Fruit fly (Drosophila melanogaster) whole organism, embryonic: ENCODE data around the gene kraken.

ENCODE experiments used
- BEAF-32 ChIP-seq: fragments of 200-800 bp; sonication (Bioruptor generic); optimal IDR thresholded peaks from 3 replicates; lab custom pipeline; 2017; ENCODE audit warnings: missing biosample characterization, missing genetic modification characterization, mild to moderate bottlenecking, moderate library complexity, missing genetic modification reagents
- C15 ChIP-seq: fragments of 200-800 bp; sonication (Bioruptor generic); IDR thresholded peaks from 3 replicates; pipeline ENCODE4 v1.3.6; 2022; ENCODE audit warnings: missing biosample characterization, missing genetic modification characterization
- CG10274 ChIP-seq: fragments of 200-800 bp; sonication (Bioruptor generic); optimal IDR thresholded peaks from 3 replicates; lab custom pipeline; 2017; ENCODE audit warnings: missing biosample characterization, mild to moderate bottlenecking, missing genetic modification characterization
- CG12219 ChIP-seq: fragments of 200-800 bp; sonication (Bioruptor generic); optimal IDR thresholded peaks from 3 replicates; lab custom pipeline; 2018; ENCODE audit warnings: missing biosample characterization, mild to moderate bottlenecking, missing genetic modification characterization
- CG12942 ChIP-seq: fragments of 200-800 bp; sonication (Bioruptor generic); optimal IDR thresholded peaks from 3 replicates; lab custom pipeline; 2016; ENCODE audit warnings: missing biosample characterization, missing genetic modification characterization
- CG13123 ChIP-seq: fragments of 200-800 bp; sonication (Bioruptor generic); optimal IDR thresholded peaks from 2 replicates; lab custom pipeline; 2016; ENCODE audit warnings: missing biosample characterization, missing genetic modification characterization
- CG13296 ChIP-seq: fragments of 200-800 bp; sonication (Bioruptor generic); optimal IDR thresholded peaks from 3 replicates; lab custom pipeline; 2018; ENCODE audit warnings: missing biosample characterization, mild to moderate bottlenecking, missing genetic modification characterization
- CG15696 ChIP-seq: fragments of 200-800 bp; sonication (Bioruptor generic); optimal IDR thresholded peaks from 2 replicates; lab custom pipeline; 2019; ENCODE audit warnings: missing biosample characterization, mild to moderate bottlenecking, missing genetic modification characterization, moderate library complexity
- CG17802 ChIP-seq: fragments of 200-800 bp; sonication (Bioruptor generic); optimal IDR thresholded peaks from 2 replicates; lab custom pipeline; 2018; ENCODE audit warnings: missing biosample characterization, mild to moderate bottlenecking, missing genetic modification characterization, moderate library complexity
- CG18476 ChIP-seq: fragments of 200-800 bp; sonication (Bioruptor generic); optimal IDR thresholded peaks from 2 replicates; lab custom pipeline; 2016; ENCODE audit warnings: missing biosample characterization, mild to moderate bottlenecking, missing genetic modification characterization
- CG30020 ChIP-seq: fragments of 200-800 bp; optimal IDR thresholded peaks from 2 replicates; lab custom pipeline; 2019; ENCODE audit warnings: missing biosample characterization, mild to moderate bottlenecking, missing genetic modification characterization, moderate library complexity
- CG32772 ChIP-seq: fragments of 200-800 bp; sonication (Bioruptor generic); IDR thresholded peaks from 2 replicates; pipeline ENCODE4 v1.3.6; 2022; ENCODE audit warnings: missing biosample characterization, missing genetic modification characterization
- CG4707 ChIP-seq: fragments of 200-800 bp; sonication (Bioruptor generic); optimal IDR thresholded peaks from 2 replicates; lab custom pipeline; 2018; ENCODE audit warnings: missing biosample characterization, mild to moderate bottlenecking, missing genetic modification characterization, moderate library complexity
- CG6765 ChIP-seq: fragments of 200-800 bp; sonication (Bioruptor generic); optimal IDR thresholded peaks from 3 replicates; lab custom pipeline; 2017; ENCODE audit warnings: missing biosample characterization, mild to moderate bottlenecking, missing genetic modification characterization
- CG7556 ChIP-seq: fragments of 200-800 bp; sonication (Bioruptor generic); optimal IDR thresholded peaks from 2 replicates; lab custom pipeline; 2017; ENCODE audit warnings: missing biosample characterization, mild to moderate bottlenecking, missing genetic modification characterization
- CG7786 ChIP-seq: fragments of 200-800 bp; sonication (Bioruptor generic); optimal IDR thresholded peaks from 2 replicates; lab custom pipeline; 2016; ENCODE audit warnings: missing biosample characterization, missing genetic modification characterization
- CG8290 ChIP-seq, 3 experiments: fragments of 200-800 bp; sonication (Bioruptor generic); optimal IDR thresholded peaks; 2 replicates each; lab custom pipeline; 2016 to 2019; ENCODE audit warnings: missing biosample characterization in 3 of 3, missing genetic modification characterization in 3 of 3, mild to moderate bottlenecking in 2 of 3, moderate library complexity in 1 of 3
- CHES-1-like ChIP-seq: fragments of 200-800 bp; sonication (Bioruptor generic); optimal IDR thresholded peaks from 2 replicates; lab custom pipeline; 2016; ENCODE audit warnings: missing biosample characterization, missing genetic modification characterization
- Camta ChIP-seq: fragments of 200-800 bp; sonication (Bioruptor generic); optimal IDR thresholded peaks from 2 replicates; lab custom pipeline; 2016; ENCODE audit warnings: missing biosample characterization, missing genetic modification characterization
- E2f2 ChIP-seq: fragments of 200-800 bp; sonication (Bioruptor generic); IDR thresholded peaks from 2 replicates; pipeline ENCODE4 v1.3.6; 2022; ENCODE audit warnings: missing biosample characterization, missing genetic modification characterization
- Ets65A ChIP-seq: fragments of 200-800 bp; sonication (Bioruptor generic); peaks from one replicate; lab custom pipeline; 2016; ENCODE audit warnings: missing biosample characterization, missing genetic modification characterization
- Fer3 ChIP-seq: fragments of 200-800 bp; sonication (Bioruptor generic); optimal IDR thresholded peaks from 2 replicates; lab custom pipeline; 2018; ENCODE audit warnings: missing biosample characterization, mild to moderate bottlenecking, missing genetic modification characterization, moderate library complexity
- Gug ChIP-seq: fragments of 200-800 bp; sonication (Bioruptor generic); IDR thresholded peaks from 4 replicates; pipeline ENCODE4 v1.3.6; 2022; ENCODE audit warnings: missing biosample characterization, missing genetic modification characterization
- HLHmδ ChIP-seq: fragments of 200-800 bp; sonication (Bioruptor generic); optimal IDR thresholded peaks from 2 replicates; lab custom pipeline; 2018; ENCODE audit warnings: missing biosample characterization, mild to moderate bottlenecking, missing genetic modification characterization, moderate library complexity
- Hmr ChIP-seq: fragments of 200-800 bp; sonication (Bioruptor generic); optimal IDR thresholded peaks from 3 replicates; lab custom pipeline; 2017; ENCODE audit warnings: mild to moderate bottlenecking, missing biosample characterization, missing genetic modification reagents, missing genetic modification characterization
- Lhr ChIP-seq: fragments of 200-800 bp; sonication (Bioruptor generic); optimal IDR thresholded peaks from 3 replicates; lab custom pipeline; 2017; ENCODE audit warnings: mild to moderate bottlenecking, missing biosample characterization, missing genetic modification reagents, missing genetic modification characterization
- MESR4 ChIP-seq: fragments of 200-800 bp; sonication (Bioruptor generic); optimal IDR thresholded peaks from 2 replicates; lab custom pipeline; 2018; ENCODE audit warnings: missing biosample characterization, mild to moderate bottlenecking, missing genetic modification characterization, moderate library complexity
- NC2β ChIP-seq: fragments of 200-800 bp; sonication (Bioruptor generic); optimal IDR thresholded peaks from 2 replicates; lab custom pipeline; 2016; ENCODE audit warnings: missing biosample characterization, missing genetic modification characterization
- Neu2 ChIP-seq: fragments of 200-800 bp; sonication (Bioruptor generic); optimal IDR thresholded peaks from 3 replicates; lab custom pipeline; 2016; ENCODE audit warnings: missing biosample characterization, missing genetic modification characterization, borderline replicate concordance
- Oaz ChIP-seq: fragments of 200-800 bp; sonication (Bioruptor generic); IDR thresholded peaks from 2 replicates; pipeline ENCODE4 v1.3.6; 2022; ENCODE audit warnings: missing biosample characterization, missing genetic modification characterization
- Rfx ChIP-seq: fragments of 200-800 bp; sonication (Bioruptor generic); IDR thresholded peaks from 2 replicates; pipeline ENCODE4 v1.3.6; 2022; ENCODE audit warnings: missing biosample characterization, missing genetic modification characterization
- Sry-β ChIP-seq: fragments of 200-800 bp; sonication (Bioruptor generic); optimal IDR thresholded peaks from 2 replicates; lab custom pipeline; 2018; ENCODE audit warnings: missing biosample characterization, mild to moderate bottlenecking, missing genetic modification characterization, moderate library complexity
- Vsx1 ChIP-seq: fragments of 200-800 bp; sonication (Bioruptor generic); optimal IDR thresholded peaks from 2 replicates; lab custom pipeline; 2017; ENCODE audit warnings: missing biosample characterization, mild to moderate bottlenecking, missing genetic modification characterization, missing genetic modification reagents
- abd-A ChIP-seq: fragments of 200-800 bp; sonication (Bioruptor generic); optimal IDR thresholded peaks from 3 replicates; lab custom pipeline; 2019; ENCODE audit warnings: missing biosample characterization, mild to moderate bottlenecking, missing genetic modification characterization, moderate library complexity
- al ChIP-seq: fragments of 200-800 bp; sonication (Bioruptor generic); IDR thresholded peaks from 2 replicates; pipeline ENCODE4 v1.3.6; 2022; ENCODE audit warnings: missing biosample characterization, missing genetic modification characterization
- ase ChIP-seq: fragments of 200-800 bp; sonication (Bioruptor generic); IDR thresholded peaks from 3 replicates; pipeline ENCODE4 v1.3.6; 2022; ENCODE audit warnings: missing biosample characterization, missing genetic modification characterization
- bab2 ChIP-seq: fragments of 200-800 bp; sonication (Bioruptor generic); optimal IDR thresholded peaks from 2 replicates; lab custom pipeline; 2016; ENCODE audit warnings: missing biosample characterization, missing genetic modification characterization
- br ChIP-seq: fragments of >200 bp; optimal IDR thresholded peaks from 2 replicates; lab custom pipeline; 2017
- bsh ChIP-seq, 2 experiments: fragments of 200-800 bp; sonication (Bioruptor generic); optimal IDR thresholded peaks; 2 replicates each; lab custom pipeline; 2017 to 2018; ENCODE audit warnings: mild to moderate bottlenecking in 2 of 2, missing biosample characterization in 2 of 2, missing genetic modification characterization in 2 of 2, moderate library complexity in 1 of 2
- chn ChIP-seq: fragments of 200-800 bp; sonication (Bioruptor generic); optimal IDR thresholded peaks from 2 replicates; lab custom pipeline; 2016; ENCODE audit warnings: missing biosample characterization, missing genetic modification characterization
- disco-r ChIP-seq: fragments of 200-800 bp; sonication (Bioruptor generic); optimal IDR thresholded peaks from 2 replicates; lab custom pipeline; 2016; ENCODE audit warnings: missing biosample characterization, missing genetic modification characterization
- ftz-f1 ChIP-seq: fragments of 200-800 bp; sonication (Bioruptor generic); optimal IDR thresholded peaks from 2 replicates; lab custom pipeline; 2016; ENCODE audit warnings: missing biosample characterization, missing genetic modification characterization
- lilli ChIP-seq: fragments of 200-800 bp; sonication (Bioruptor generic); optimal IDR thresholded peaks from 3 replicates; lab custom pipeline; 2016; ENCODE audit warnings: missing biosample characterization, missing genetic modification characterization
- lola ChIP-seq, 3 experiments: fragments of >200 bp in 2 of 3; fragments of 200-800 bp in 1 of 3; sonication (Bioruptor generic) in 1 of 3; optimal IDR thresholded peaks; 2 replicates each; lab custom pipeline; 2017 to 2019; ENCODE audit warnings: missing biosample characterization in 3 of 3, missing genetic modification characterization in 3 of 3, mild to moderate bottlenecking in 1 of 3, moderate library complexity in 1 of 3
- nerfin-1 ChIP-seq: fragments of 200-800 bp; sonication (Bioruptor generic); optimal IDR thresholded peaks from 3 replicates; lab custom pipeline; 2019; ENCODE audit warnings: missing biosample characterization, mild to moderate bottlenecking, missing genetic modification characterization, moderate library complexity
- nerfin-2 ChIP-seq: fragments of 200-800 bp; sonication (Bioruptor generic); IDR thresholded peaks from 2 replicates; pipeline ENCODE4 v1.3.6; 2022; ENCODE audit warnings: missing biosample characterization, missing genetic modification characterization; ENCODE audit not compliant: partially characterized antibody
- pum ChIP-seq: fragments of 200-800 bp; sonication (Bioruptor generic); optimal IDR thresholded peaks from 2 replicates; lab custom pipeline; 2016; ENCODE audit warnings: missing biosample characterization, missing genetic modification characterization
- shn ChIP-seq: fragments of 200-800 bp; sonication (Bioruptor generic); optimal IDR thresholded peaks from 3 replicates; lab custom pipeline; 2016; ENCODE audit warnings: missing biosample characterization, missing genetic modification characterization
- sob ChIP-seq: fragments of 200-800 bp; sonication (Bioruptor generic); IDR thresholded peaks from 2 replicates; pipeline ENCODE4 v1.3.6; 2022; ENCODE audit warnings: missing biosample characterization, missing genetic modification characterization
- tap ChIP-seq: fragments of 200-800 bp; optimal IDR thresholded peaks from 3 replicates; lab custom pipeline; 2019; ENCODE audit warnings: missing biosample characterization, mild to moderate bottlenecking, missing genetic modification characterization, moderate library complexity
- zfh2 ChIP-seq: fragments of 200-800 bp; sonication (Bioruptor generic); optimal IDR thresholded peaks from 2 replicates; lab custom pipeline; 2016; ENCODE audit warnings: missing biosample characterization, missing genetic modification characterization

The kraken gene

DNA sequence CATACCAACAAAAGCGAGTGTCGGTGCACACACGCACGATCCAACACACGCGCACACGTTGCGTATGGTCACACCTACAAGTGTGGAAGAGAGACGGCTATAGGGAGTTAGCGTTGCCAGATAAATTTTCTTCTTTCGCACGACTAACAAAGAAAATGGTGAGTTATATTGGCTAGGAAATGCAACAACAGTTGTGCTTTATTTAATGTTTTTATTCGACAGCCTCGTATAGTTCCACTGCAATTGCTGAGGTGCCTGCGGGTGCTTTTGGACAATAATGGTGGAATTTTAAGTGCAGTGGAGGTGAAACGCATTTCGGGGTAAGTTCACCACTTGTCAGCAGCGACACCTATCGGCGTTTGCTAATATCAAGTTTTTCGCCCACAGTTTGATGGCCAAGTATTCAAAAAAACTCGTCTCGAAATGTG is 18.9 kb downstream of the kraken start (continued):
- TF ChIP-seq shn (GFP tag; lab: Kevin White, UChicago) (no peak), Lhr (no peak), lola (GFP tag; optimal IDR thresholded peaks at IDR 0.05; lab: Kevin White, UChicago) (no peak), nerfin-1 (tag; lab: Kevin White, UChicago) (peak; percentile 0), pum (GFP tag; lab: Kevin White, UChicago) (no peak), CG4707 (GFP tag; lab: Kevin White, UChicago) (no peak), Oaz (GFP tag; lab: Robert Waterston, UW) (no peak), CG15696 (tag; lab: Kevin White, UChicago) (no peak), CG12219 (GFP tag; lab: Kevin White, UChicago) (no peak), Hmr (GFP tag; lab: Kevin White, UChicago) (peak; percentile 31), bsh (GFP tag; optimal IDR thresholded peaks at IDR 0.05; lab: Kevin White, UChicago) (no peak), Vsx1 (GFP tag; lab: Kevin White, UChicago) (no peak), NC2β (peak; percentile 19), CG17802 (tag; lab: Kevin White, UChicago) (no peak), CG32772 (GFP tag; lab: Robert Waterston, UW) (no peak), zfh2 (GFP tag; lab: Kevin White, UChicago) (no peak), HLHmδ (GFP tag; lab: Kevin White, UChicago) (no peak), Fer3 (tag; lab: Kevin White, UChicago) (no peak), CG13296 (GFP tag; lab: Kevin White, UChicago) (peak; percentile 21), BEAF-32 (GFP tag; lab: Kevin White, UChicago) (peak; percentile 17), CG6765 (no peak), br (lab: Kevin White, UChicago) (no peak), CG10274 (no peak), sob (GFP tag; lab: Robert Waterston, UW) (peak; percentile 50), MESR4 (peak; percentile 51), CG7786 (peak; percentile 25), CG8290 (GFP tag; optimal IDR thresholded peaks at IDR 0.05; lab: Kevin White, UChicago) (no peak), CG8290 (tag; optimal IDR thresholded peaks at IDR 0.05; lab: Kevin White, UChicago) (peak in 1 of 2 experiments; percentile 52), tap (tag; lab: Kevin White, UChicago) (no peak), Gug (GFP tag; lab: Robert Waterston, UW) (no peak), Camta (GFP tag; lab: Kevin White, UChicago) (no peak), CG7556 (GFP tag; lab: Kevin White, UChicago) (no peak), ftz-f1 (GFP tag; lab: Kevin White, UChicago) (peak; percentile 30), al (GFP tag; lab: Robert Waterston, UW) (no peak), nerfin-2 (GFP tag; lab: Robert Waterston, UW) (no peak), Rfx (GFP tag; lab: Robert Waterston, UW) (peak; percentile 37), lilli (GFP tag; lab: Kevin White, UChicago) (peak; percentile 41), E2f2 (GFP tag; lab: Robert Waterston, UW) (peak; percentile 32; the same call in 1 of the 2 replicates), Sry-β (GFP tag; lab: Kevin White, UChicago) (peak; percentile 10), CG12942 (GFP tag; lab: Kevin White, UChicago) (no peak), CG13123 (no peak), Neu2 (GFP tag; lab: Kevin White, UChicago) (no peak), disco-r (no peak), abd-A (tag; lab: Kevin White, UChicago) (no peak), CG30020 (tag; lab: Kevin White, UChicago) (peak; percentile 1), CG18476 (GFP tag; lab: Kevin White, UChicago) (no peak), Ets65A (peak; percentile 87), ase (no peak), CHES-1-like (GFP tag; lab: Kevin White, UChicago) (peak; percentile 18), C15 (GFP tag; lab: Robert Waterston, UW) (no peak), bab2 (peak; percentile 7), chn (no peak)
